Worm (Caenorhabditis elegans) whole organism, young adult: ENCODE data around the gene C25H3.7.

Experiments used
- B0019.2 ChIP-seq: fragments of 200-800 bp; sonication (Bioruptor generic); conservative IDR thresholded peaks from 2 replicates; pipeline ENCODE4 v1.3.6; 2022; ENCODE audit warnings: missing genetic modification reagents, missing genetic modification characterization, missing compliant biosample characterization
- B0261.1 ChIP-seq: sonication (generic microtip); optimal IDR thresholded peaks from 2 replicates; lab custom pipeline; 2016; ENCODE audit warnings: mild to moderate bottlenecking, missing genetic modification characterization, moderate library complexity, missing compliant biosample characterization
- B0336.3 ChIP-seq: fragments of 200-800 bp; sonication (Bioruptor generic); IDR thresholded peaks from 2 replicates; pipeline ENCODE4 v1.3.6; 2022; ENCODE audit warnings: missing genetic modification characterization, missing compliant biosample characterization
- C17E4.6 ChIP-seq: fragments of 200-800 bp; sonication (Bioruptor generic); IDR thresholded peaks from 2 replicates; pipeline ENCODE4 v1.3.6; 2022; ENCODE audit warnings: missing genetic modification reagents, missing genetic modification characterization, missing compliant biosample characterization
- D2030.7 ChIP-seq: fragments of 200-800 bp; sonication (Bioruptor generic); IDR thresholded peaks from 2 replicates; pipeline ENCODE4 v1.3.6; 2022; ENCODE audit warnings: missing genetic modification reagents, missing genetic modification characterization, missing compliant biosample characterization
- K11D2.4 ChIP-seq: fragments of 200-800 bp; sonication (Bioruptor generic); IDR thresholded peaks from 2 replicates; pipeline ENCODE4 v1.3.6; 2022; ENCODE audit warnings: missing genetic modification reagents, missing genetic modification characterization, missing compliant biosample characterization
- Y79H2A.3 ChIP-seq: fragments of 200-800 bp; sonication (Bioruptor generic); conservative IDR thresholded peaks from 2 replicates; pipeline ENCODE4 v1.3.6; 2022; ENCODE audit warnings: missing genetic modification reagents, missing genetic modification characterization, missing compliant biosample characterization
- ZK185.1 ChIP-seq: sonication (generic microtip); optimal IDR thresholded peaks from 2 replicates; lab custom pipeline; 2016; ENCODE audit warnings: mild to moderate bottlenecking, missing genetic modification characterization, missing compliant biosample characterization; ENCODE audit not compliant: poor library complexity, severe bottlenecking
- attf-3 ChIP-seq: fragments of 200-800 bp; sonication (Bioruptor generic); conservative IDR thresholded peaks from 2 replicates; pipeline ENCODE4 v1.3.6; 2022; ENCODE audit warnings: missing genetic modification reagents, missing genetic modification characterization, missing compliant biosample characterization
- bed-1 ChIP-seq: fragments of 200-800 bp; sonication (Bioruptor generic); IDR thresholded peaks from 2 replicates; pipeline ENCODE4 v1.3.6; 2022; ENCODE audit warnings: missing genetic modification reagents, missing genetic modification characterization, missing compliant biosample characterization
- ceh-27 ChIP-seq: fragments of 200-800 bp; sonication (Bioruptor generic); optimal IDR thresholded peaks from 2 replicates; lab custom pipeline; 2018; ENCODE audit warnings: mild to moderate bottlenecking, missing genetic modification characterization, moderate library complexity, missing compliant biosample characterization
- ceh-91 ChIP-seq: fragments of 200-800 bp; sonication (Bioruptor generic); IDR thresholded peaks from 2 replicates; pipeline ENCODE4 v1.3.6; 2022; ENCODE audit warnings: missing genetic modification reagents, missing genetic modification characterization, missing compliant biosample characterization
- die-1 ChIP-seq: sonication (generic microtip); optimal IDR thresholded peaks from 2 replicates; lab custom pipeline; 2016; ENCODE audit warnings: missing genotype, mild to moderate bottlenecking, missing genetic modification characterization, missing compliant biosample characterization
- dpff-1 ChIP-seq: sonication (generic microtip); optimal IDR thresholded peaks from 2 replicates; lab custom pipeline; 2017; ENCODE audit warnings: mild to moderate bottlenecking, missing genetic modification characterization, missing compliant biosample characterization
- efl-1 ChIP-seq: fragments of 150-350 bp; optimal IDR thresholded peaks from 2 replicates; lab custom pipeline; 2014; ENCODE audit warnings: missing biosample characterization, missing genetic modification reagents, missing genetic modification characterization
- egl-18 ChIP-seq: fragments of 200-800 bp; sonication (Bioruptor generic); IDR thresholded peaks from 2 replicates; pipeline ENCODE4 v1.3.6; 2022; ENCODE audit warnings: missing genetic modification reagents, missing genetic modification characterization, missing compliant biosample characterization
- egrh-3 ChIP-seq: fragments of 200-800 bp; sonication (Bioruptor generic); IDR thresholded peaks from 2 replicates; pipeline ENCODE4 v1.3.6; 2022; ENCODE audit warnings: missing genetic modification reagents, missing genetic modification characterization, missing compliant biosample characterization
- ekl-4 ChIP-seq: fragments of 200-800 bp; sonication (Bioruptor generic); IDR thresholded peaks from 2 replicates; pipeline ENCODE4 v1.3.6; 2022; ENCODE audit warnings: missing genetic modification reagents, missing genetic modification characterization, missing compliant biosample characterization
- hmg-1.2 ChIP-seq: fragments of 200-800 bp; sonication (Bioruptor generic); IDR thresholded peaks from 2 replicates; pipeline ENCODE4 v1.3.6; 2022; ENCODE audit warnings: missing genetic modification reagents, missing genetic modification characterization, missing compliant biosample characterization
- lin-40 ChIP-seq: sonication (generic microtip); optimal IDR thresholded peaks from 2 replicates; lab custom pipeline; 2016; ENCODE audit warnings: missing genetic modification characterization, mild to moderate bottlenecking, missing compliant biosample characterization, missing genotype, missing genetic modification reagents
- lir-1 ChIP-seq: fragments of 200-800 bp; sonication (Bioruptor generic); conservative IDR thresholded peaks from 2 replicates; pipeline ENCODE4 v1.3.6; 2022; ENCODE audit warnings: missing genetic modification reagents, missing genetic modification characterization, missing compliant biosample characterization
- lsl-1 ChIP-seq: fragments of 200-800 bp; sonication (Bioruptor generic); optimal IDR thresholded peaks from 2 replicates; lab custom pipeline; 2018; ENCODE audit warnings: mild to moderate bottlenecking, missing genetic modification characterization, moderate library complexity, missing compliant biosample characterization
- madf-6 ChIP-seq: fragments of 200-800 bp; sonication (Bioruptor generic); IDR thresholded peaks from 2 replicates; pipeline ENCODE4 v1.3.6; 2022; ENCODE audit warnings: missing genetic modification reagents, missing genetic modification characterization, missing compliant biosample characterization
- madf-8 ChIP-seq: fragments of 200-800 bp; sonication (Bioruptor generic); conservative IDR thresholded peaks from 2 replicates; pipeline ENCODE4 v1.3.6; 2022; ENCODE audit warnings: missing genetic modification reagents, missing genetic modification characterization, missing compliant biosample characterization
- mcd-1 ChIP-seq: fragments of 200-800 bp; sonication (Bioruptor generic); IDR thresholded peaks from 2 replicates; pipeline ENCODE4 v1.3.6; 2022; ENCODE audit warnings: missing genetic modification reagents, missing genetic modification characterization, missing compliant biosample characterization
- mes-4 ChIP-seq: sonication (generic microtip); optimal IDR thresholded peaks from 2 replicates; lab custom pipeline; 2016; ENCODE audit warnings: missing genotype, missing genetic modification characterization, missing compliant biosample characterization
- nfyb-1 ChIP-seq: fragments of 200-800 bp; sonication (Bioruptor generic); IDR thresholded peaks from 2 replicates; pipeline ENCODE4 v1.3.6; 2022; ENCODE audit warnings: missing genetic modification reagents, missing genetic modification characterization, missing compliant biosample characterization
- nhr-120 ChIP-seq: fragments of 200-800 bp; sonication (Bioruptor generic); IDR thresholded peaks from 2 replicates; pipeline ENCODE4 v1.3.6; 2022; ENCODE audit warnings: missing genetic modification characterization, missing compliant biosample characterization
- pbrm-1 ChIP-seq: fragments of 200-800 bp; sonication (Bioruptor generic); IDR thresholded peaks from 2 replicates; pipeline ENCODE4 v1.3.6; 2022; ENCODE audit warnings: missing genetic modification reagents, missing genetic modification characterization, missing compliant biosample characterization
- sdz-38 ChIP-seq: sonication (generic microtip); optimal IDR thresholded peaks from 2 replicates; lab custom pipeline; 2016; ENCODE audit warnings: missing genotype, missing genetic modification characterization, missing compliant biosample characterization
- somi-1 ChIP-seq: fragments of 200-800 bp; sonication (Bioruptor generic); optimal IDR thresholded peaks from 2 replicates; lab custom pipeline; 2018; ENCODE audit warnings: mild to moderate bottlenecking, missing genetic modification characterization, missing compliant biosample characterization
- tbp1 ChIP-seq: fragments of 200-800 bp; sonication (Bioruptor generic); optimal IDR thresholded peaks from 2 replicates; lab custom pipeline; 2018; ENCODE audit warnings: mild to moderate bottlenecking, missing genetic modification characterization, missing compliant biosample characterization
- unc-130 ChIP-seq: sonication (generic microtip); optimal IDR thresholded peaks from 2 replicates; lab custom pipeline; 2016; ENCODE audit warnings: missing genetic modification reagents, missing genetic modification characterization, missing compliant biosample characterization
- zfh-2 ChIP-seq: fragments of 200-800 bp; sonication (Bioruptor generic); conservative IDR thresholded peaks from 2 replicates; pipeline ENCODE4 v1.3.6; 2022; ENCODE audit warnings: missing genetic modification reagents, missing genetic modification characterization, missing compliant biosample characterization
- ztf-25 ChIP-seq: fragments of 200-800 bp; sonication (Bioruptor generic); IDR thresholded peaks from 2 replicates; pipeline ENCODE4 v1.3.6; 2022; ENCODE audit warnings: missing genetic modification reagents, missing genetic modification characterization, missing compliant biosample characterization
- ztf-28 ChIP-seq: fragments of 200-800 bp; sonication (Bioruptor generic); IDR thresholded peaks from 2 replicates; pipeline ENCODE4 v1.3.6; 2022; ENCODE audit warnings: missing genetic modification reagents, missing genetic modification characterization, missing compliant biosample characterization
- ztf-3 ChIP-seq: fragments of 200-800 bp; sonication (Bioruptor generic); optimal IDR thresholded peaks from 2 replicates; lab custom pipeline; 2018; ENCODE audit warnings: mild to moderate bottlenecking, missing genetic modification characterization, missing compliant biosample characterization
- ztf-6 ChIP-seq: fragments of 200-800 bp; sonication (Bioruptor generic); IDR thresholded peaks from 2 replicates; pipeline ENCODE4 v1.3.6; 2022; ENCODE audit warnings: missing genetic modification reagents, missing genetic modification characterization, missing compliant biosample characterization

Gene C25H3.7

DNA sequence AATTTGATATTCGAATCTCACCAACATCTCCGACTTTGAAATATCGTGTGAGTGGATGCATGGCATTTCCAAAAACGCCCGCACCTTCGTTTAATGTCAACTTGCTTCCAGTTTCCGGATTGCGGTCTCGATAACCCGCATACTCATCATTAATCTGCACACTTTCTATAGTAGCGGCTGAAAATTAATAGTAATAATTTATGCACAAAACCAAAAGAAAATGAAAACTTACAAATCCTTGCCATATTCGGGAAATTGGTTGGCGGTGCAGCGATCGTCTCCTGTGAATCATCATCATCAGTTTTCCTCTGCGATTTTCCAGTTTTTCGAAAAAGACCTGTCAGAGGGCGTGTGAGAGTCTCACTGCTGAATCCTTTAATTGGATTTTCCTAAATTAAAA is 8.6 kb downstream of the C25H3.7 start:
- TF ChIP-seq lir-1 (GFP tag; lab: Robert Waterston, UW) (no peak), ekl-4 (no peak), madf-6 (GFP tag; lab: Robert Waterston, UW) (no peak), mes-4 (tag; lab: Kevin White, UChicago) (no peak), pbrm-1 (GFP tag; lab: Robert Waterston, UW) (no peak), die-1 (no peak), efl-1 (GFP tag; lab: Kevin White, UChicago) (no peak), egl-18 (GFP tag; lab: Robert Waterston, UW) (no peak), ZK185.1 (tag; lab: Kevin White, UChicago) (no peak)

DNA sequence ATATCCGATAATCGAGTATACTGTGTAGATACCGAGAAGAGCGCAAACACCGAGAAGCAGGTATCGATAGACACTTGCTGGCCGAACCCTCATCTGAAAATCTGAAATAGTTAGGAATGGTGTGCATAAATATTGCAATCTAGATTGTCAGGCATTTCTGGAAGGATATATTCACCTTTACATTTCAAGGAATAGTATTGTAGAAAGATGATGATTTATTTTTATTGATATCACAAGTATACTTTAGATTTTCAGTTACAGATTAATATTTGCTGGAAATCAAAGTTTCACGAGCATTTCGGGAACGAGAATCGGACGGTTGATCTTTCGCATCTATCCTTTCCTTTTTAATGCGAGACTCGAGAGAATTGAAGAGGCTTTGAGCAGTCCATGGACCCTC is 9.1 kb downstream of the C25H3.7 start, which contains the start of gene fut-3:
Gene fut-3 (minus strand): TSS at position 101 of the 400 bp plus-strand sequence.
- TF ChIP-seq nfyb-1 (GFP tag; lab: Robert Waterston, UW) (0 out of 2 replicates have a peak, but pooled peaks have one; percentile 37), B0336.3 (GFP tag; lab: Robert Waterston, UW) (no peak)

- TF ChIP-seq nfyb-1 (GFP tag; lab: Robert Waterston, UW) (no peak), K11D2.4 (no peak)
- TF ChIP-seq, all 124 proteins: peak for 0
Observed at ce11 chrII:5654215-5654614, 14.5 kb downstream of the C25H3.7 start, which contains the start of gene F59E12.1. Gene F59E12.1 (plus strand): TSS chrII:5654515.

- TF ChIP-seq Y79H2A.3 (GFP tag; lab: Robert Waterston, UW): no peak
- TF ChIP-seq C17E4.6 (GFP tag; lab: Robert Waterston, UW): no peak
- no peak for TF ChIP-seq lin-40 (tag; lab: Kevin White, UChicago)
- TF ChIP-seq, all 124 proteins: peak for 0
Observed at ce11 chrII:5652334-5652733, 16.4 kb downstream of the C25H3.7 start, which contains the start of gene bli-2. Gene bli-2 (minus strand): TSS chrII:5652434.

DNA sequence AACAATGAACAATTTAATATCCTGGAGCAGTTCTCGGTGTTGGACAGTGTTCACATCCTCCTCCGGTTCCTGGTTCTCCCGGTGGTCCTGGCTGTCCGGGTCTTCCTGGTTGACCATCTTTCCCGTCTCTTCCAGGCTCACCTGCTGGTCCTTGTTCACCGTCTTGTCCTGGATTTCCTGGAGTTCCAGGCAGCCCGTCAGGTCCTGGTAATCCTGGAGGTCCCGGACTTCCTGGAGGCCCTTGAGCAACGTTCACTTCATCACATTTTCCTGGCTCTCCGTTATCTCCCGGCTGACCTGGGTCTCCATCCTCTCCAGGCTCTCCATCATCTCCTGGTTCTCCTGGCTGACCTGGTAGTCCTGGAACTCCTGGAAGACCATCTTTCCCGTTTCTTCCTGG is 17.3 kb downstream of the C25H3.7 start:
- no peak for TF ChIP-seq ceh-91 (GFP tag; lab: Robert Waterston, UW)
- peak; percentile 64; the same call in 1 of the 2 replicates for TF ChIP-seq egrh-3
- TF ChIP-seq nfyb-1 (GFP tag; lab: Robert Waterston, UW): no peak
- TF ChIP-seq unc-130 (GFP tag; lab: Kevin White, UChicago): no peak
- peak; percentile 85 for TF ChIP-seq zfh-2 (GFP tag; lab: Robert Waterston, UW)

ce11 chrII:5649236-5650004 is 19.3 kb downstream of the C25H3.7 start, which contains the start of the genes sam-4, F59E12.17 and zyg-1:
Gene sam-4 (minus strand): TSS chrII:5649286.
Gene F59E12.17 (minus strand): TSS chrII:5649470.
Gene zyg-1 (plus strand): TSS chrII:5649748.
- TF ChIP-seq sdz-38 (tag; lab: Kevin White, UChicago): no peak
- TF ChIP-seq ztf-28: peak; percentile 80; the same call in 1 of the 2 replicates
- TF ChIP-seq attf-3 (GFP tag; lab: Robert Waterston, UW): peak; percentile 53
- no peak for TF ChIP-seq somi-1 (GFP tag; lab: Kevin White, UChicago)
- peak; percentile 48 for TF ChIP-seq tbp1 (GFP tag; lab: Kevin White, UChicago)
- TF ChIP-seq nhr-120 (GFP tag; lab: Robert Waterston, UW): no peak
- no peak for TF ChIP-seq ekl-4
- TF ChIP-seq ztf-3 (GFP tag; lab: Kevin White, UChicago): no peak
- peak; percentile 63 for TF ChIP-seq lsl-1
- TF ChIP-seq mcd-1 (GFP tag; lab: Robert Waterston, UW): peak; percentile 85
- 0 out of 2 replicates have a peak, but pooled peaks have one; percentile 60 for TF ChIP-seq ztf-25 (GFP tag; lab: Robert Waterston, UW)
- peak; percentile 82 for TF ChIP-seq D2030.7 (GFP tag; lab: Robert Waterston, UW)
- TF ChIP-seq hmg-1.2 (GFP tag; lab: Robert Waterston, UW): peak; percentile 82
- TF ChIP-seq ceh-27 (GFP tag; lab: Kevin White, UChicago): peak; percentile 64
- no peak for TF ChIP-seq ztf-6
- TF ChIP-seq dpff-1: no peak
- TF ChIP-seq B0261.1 (tag; lab: Kevin White, UChicago): no peak
- peak; percentile 71 for TF ChIP-seq madf-6 (GFP tag; lab: Robert Waterston, UW)
- TF ChIP-seq unc-130 (GFP tag; lab: Kevin White, UChicago): peak; percentile 67
- TF ChIP-seq bed-1: no peak
- peak; percentile 73 for TF ChIP-seq B0019.2 (GFP tag; lab: Robert Waterston, UW)
- peak; percentile 34 for TF ChIP-seq madf-8 (GFP tag; lab: Robert Waterston, UW)
